Worm (Caenorhabditis elegans) whole organism, early embryonic: Measurements from ENCODE around the gene T24H10.1.

Experiments used
- F13C5.2 ChIP-seq: sonication (generic microtip); optimal IDR thresholded peaks from 2 replicates; lab custom pipeline; 2017; ENCODE audit warnings: mild to moderate bottlenecking, missing genetic modification characterization, inconsistent platforms, missing compliant biosample characterization
- ets-7 ChIP-seq: sonication (generic microtip); optimal IDR thresholded peaks from 2 replicates; lab custom pipeline; 2016; ENCODE audit warnings: missing genotype, missing genetic modification characterization, missing compliant biosample characterization
- hmbx-1 ChIP-seq: sonication (generic microtip); optimal IDR thresholded peaks from 2 replicates; lab custom pipeline; 2016; ENCODE audit warnings: mild to moderate bottlenecking, missing genetic modification characterization, missing compliant biosample characterization
- tbx-37 ChIP-seq: fragments of 200-800 bp; sonication (Bioruptor generic); conservative IDR thresholded peaks from 2 replicates; pipeline ENCODE4 v1.3.6; 2022; ENCODE audit warnings: missing genetic modification reagents, missing genetic modification characterization, missing compliant biosample characterization

DNA sequence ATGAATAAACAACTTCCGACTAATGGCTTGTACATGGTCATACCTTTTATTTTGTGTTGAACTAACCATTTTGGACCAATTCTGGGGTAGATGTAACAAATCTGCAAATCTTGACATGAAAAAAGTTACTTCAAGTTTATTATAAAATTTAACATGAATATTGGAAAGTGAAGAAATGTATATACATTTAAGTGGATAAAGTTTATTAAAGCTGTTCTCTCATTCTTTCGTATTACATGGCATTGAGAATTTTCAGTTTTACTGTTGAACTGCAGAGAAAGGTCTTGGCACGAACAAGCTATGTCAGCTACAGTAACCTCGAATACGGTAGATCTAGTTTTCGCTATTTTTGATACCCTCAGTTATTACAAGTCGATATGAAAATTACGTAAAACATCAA is 5.6 kb upstream of the T24H10.1 start, which contains the start of gene C07H4.1:
- TF ChIP-seq F13C5.2, result no peak
- TF ChIP-seq tbx-37 (GFP tag; lab: Robert Waterston, UW), result no peak
- no peak for TF ChIP-seq hmbx-1 (tag; lab: Kevin White, UChicago)
- TF ChIP-seq ets-7 (tag; lab: Kevin White, UChicago), result no peak
